Worm (Caenorhabditis elegans): Measurements from ENCODE around the gene cyp-33C12.

DNA sequence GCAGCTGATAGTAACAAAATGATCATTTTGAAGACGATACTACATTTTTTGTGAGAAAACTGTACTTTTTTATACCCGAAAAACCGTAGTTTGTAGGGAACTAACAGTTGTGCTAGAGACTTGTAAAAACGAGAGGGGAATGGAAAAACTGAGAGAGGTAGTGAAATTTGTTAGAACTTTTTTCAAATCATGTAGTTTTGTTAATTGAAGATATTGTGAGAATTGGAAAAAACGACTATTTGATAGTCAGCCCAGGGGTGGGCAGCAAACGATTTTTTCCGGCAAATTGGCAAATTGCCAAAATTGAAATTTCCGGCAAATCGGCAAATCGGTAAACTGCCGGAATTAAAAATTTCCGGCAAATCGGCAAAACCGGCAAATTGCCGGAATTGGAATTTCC, 45.1 kb upstream of the cyp-33C12 start, which contains the start of gene cyp-33C6:
- TF ChIP-seq klf-2 (GFP tag; conservative IDR thresholded peaks at IDR 0.05) (no peak), tab-1 (GFP tag; IDR thresholded peaks at IDR 0.05) (no peak), flt-1 (GFP tag; IDR thresholded peaks at IDR 0.05) (no peak), ztf-29 (GFP tag; IDR thresholded peaks at IDR 0.05) (no peak), ref-1 (GFP tag; conservative IDR thresholded peaks at IDR 0.05) (no peak), med-1 (GFP tag; optimal IDR thresholded peaks at IDR 0.05; ENCODE audit: insufficient read depth) (no peak), ztf-23 (GFP tag; IDR thresholded peaks at IDR 0.05) (no peak), T22C8.4 (GFP tag; IDR thresholded peaks at IDR 0.05) (no peak), cog-1 (tag; optimal IDR thresholded peaks at IDR 0.05) (no peak)

All from whole organism, midembryonic.